Worm (Caenorhabditis elegans): ENCODE data around the gene mrg-1.

mrg-1 gene

DNA sequence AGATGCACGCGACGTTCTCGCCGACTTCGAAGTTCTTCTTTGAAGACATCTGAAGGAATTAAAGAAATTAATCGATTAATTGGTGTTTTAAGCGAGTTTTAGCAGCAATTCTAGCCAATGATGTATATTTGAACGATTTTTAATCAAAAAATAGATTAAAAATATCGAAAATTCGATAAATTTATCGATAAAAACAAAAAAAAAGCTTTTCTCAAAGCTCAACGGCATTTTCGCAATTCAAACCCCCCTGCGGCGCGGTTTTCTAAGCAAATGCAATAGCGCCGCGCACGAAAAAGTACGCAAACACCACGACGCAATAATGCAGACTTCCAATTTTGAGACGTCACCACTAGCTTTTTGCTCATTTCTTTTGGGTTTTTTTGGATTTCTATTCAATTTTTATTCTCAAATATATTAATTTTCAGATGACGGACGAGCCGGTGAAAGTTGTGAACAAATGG lies at the start of gene mrg-1, which contains the start of gene spcs-2:
TSS of gene mrg-1 (minus strand) at position 51 of the 461 bp plus-strand sequence.
TSS of gene spcs-2 (plus strand) at position 426 of the 461 bp plus-strand sequence.
- TF ChIP-seq ctbp-1 (GFP tag; IDR thresholded peaks at IDR 0.05), result peak; percentile 75
- TF ChIP-seq F26F4.8 (GFP tag; conservative IDR thresholded peaks at IDR 0.05), result no peak
- no peak for TF ChIP-seq ama-1 (optimal IDR thresholded peaks at IDR 0.05)
- TF ChIP-seq zip-2 (tag; optimal IDR thresholded peaks at IDR 0.05), result peak; percentile 56
- peak; percentile 74 for TF ChIP-seq nhr-6 (tag; optimal IDR thresholded peaks at IDR 0.05)
- TF ChIP-seq fkh-10 (GFP tag; optimal IDR thresholded peaks at IDR 0.05), result peak; percentile 74
- TF ChIP-seq ztf-7 (tag; optimal IDR thresholded peaks at IDR 0.05), result peak; percentile 44
- peak; percentile 88 for TF ChIP-seq arid-1 (GFP tag; conservative IDR thresholded peaks at IDR 0.05)
- no peak for TF ChIP-seq skn-1 (tag; optimal IDR thresholded peaks at IDR 0.05)
- TF ChIP-seq mxl-2 (GFP tag; conservative IDR thresholded peaks at IDR 0.05), result no peak
- TF ChIP-seq daf-12 (tag; optimal IDR thresholded peaks at IDR 0.05), result no peak
- TF ChIP-seq lin-38 (GFP tag; IDR thresholded peaks at IDR 0.05), result peak; percentile 88
- TF ChIP-seq duxl-1 (tag; optimal IDR thresholded peaks at IDR 0.05; ENCODE audit: poor library complexity), result peak; percentile 75
- peak; percentile 73 for TF ChIP-seq dmd-9 (GFP tag; IDR thresholded peaks at IDR 0.05)
- no peak for TF ChIP-seq set-16 (GFP tag; IDR thresholded peaks at IDR 0.05)
- peak in 1 of 2 experiments; percentile 72 for TF ChIP-seq hif-1 (tag; optimal IDR thresholded peaks at IDR 0.05)
- TF ChIP-seq lin-1 (GFP tag; IDR thresholded peaks at IDR 0.05), result peak; percentile 37; the same call in 1 of the 2 replicates
- peak; percentile 45 for TF ChIP-seq ces-1 (GFP tag; optimal IDR thresholded peaks at IDR 0.05)
- peak; percentile 60 for TF ChIP-seq F49E8.2 (tag; optimal IDR thresholded peaks at IDR 0.05; ENCODE audit: borderline replicate concordance)
- peak; percentile 47 for TF ChIP-seq ceh-28 (tag; optimal IDR thresholded peaks at IDR 0.05)
- TF ChIP-seq nhr-111 (GFP tag; optimal IDR thresholded peaks at IDR 0.05), result no peak
- 0 out of 2 replicates have a peak, but pooled peaks have one; percentile 35 for TF ChIP-seq zfp-3 (GFP tag; conservative IDR thresholded peaks at IDR 0.05)
- 0 out of 2 replicates have a peak, but pooled peaks have one; percentile 52 for TF ChIP-seq lim-7 (GFP tag; IDR thresholded peaks at IDR 0.05)
- 0 out of 2 replicates have a peak, but pooled peaks have one; percentile 25 for TF ChIP-seq snpc-1.2 (GFP tag; IDR thresholded peaks at IDR 0.05)
- no peak for TF ChIP-seq tra-1 (GFP tag; IDR thresholded peaks at IDR 0.05)
- 0 out of 2 replicates have a peak, but pooled peaks have one; percentile 42 for TF ChIP-seq ceh-44 (GFP tag; IDR thresholded peaks at IDR 0.05)
- TF ChIP-seq hmg-1.1 (GFP tag; IDR thresholded peaks at IDR 0.05), result peak; percentile 83
- TF ChIP-seq tag-97 (GFP tag; IDR thresholded peaks at IDR 0.05), result no peak
- TF ChIP-seq F37D6.2 (tag; optimal IDR thresholded peaks at IDR 0.05), result peak; percentile 71
- TF ChIP-seq nhr-25 (tag; optimal IDR thresholded peaks at IDR 0.05; ENCODE audit: borderline replicate concordance, insufficient read depth), result no peak
- TF ChIP-seq ceh-20 (GFP tag; IDR thresholded peaks at IDR 0.05), result peak; percentile 74
- peak; percentile 61 for TF ChIP-seq nhr-77 (tag; optimal IDR thresholded peaks at IDR 0.05)
- TF ChIP-seq madf-9 (GFP tag; conservative IDR thresholded peaks at IDR 0.05), result peak; percentile 64
- TF ChIP-seq hlh-30 (tag; optimal IDR thresholded peaks at IDR 0.05; ENCODE audit: insufficient read depth), result peak; percentile 77
- peak; percentile 32; the same call in 1 of the 2 replicates for TF ChIP-seq php-3 (GFP tag; IDR thresholded peaks at IDR 0.05)
- no peak for TF ChIP-seq mdt-29 (GFP tag; IDR thresholded peaks at IDR 0.05)
- TF ChIP-seq saeg-2 (GFP tag; IDR thresholded peaks at IDR 0.05), result no peak
- TF ChIP-seq ZK546.5 (tag; optimal IDR thresholded peaks at IDR 0.05), result no peak
- peak; percentile 79 for TF ChIP-seq vab-7 (GFP tag; IDR thresholded peaks at IDR 0.05)
- TF ChIP-seq zip-11 (GFP tag; IDR thresholded peaks at IDR 0.05), result no peak
- peak; percentile 93 for TF ChIP-seq unc-130 (GFP tag; optimal IDR thresholded peaks at IDR 0.05)
- TF ChIP-seq lsy-2 (tag; optimal IDR thresholded peaks at IDR 0.05), result peak; percentile 75 to 94
- TF ChIP-seq pha-4 (GFP tag; IDR thresholded peaks at IDR 0.05), result peak; percentile 84
- peak; percentile 29 for TF ChIP-seq pha-4 (tag; optimal IDR thresholded peaks at IDR 0.05)
- TF ChIP-seq nhr-28 (tag; optimal IDR thresholded peaks at IDR 0.05), result peak; percentile 51
- no peak for TF ChIP-seq unc-39 (tag; optimal IDR thresholded peaks at IDR 0.05)
- peak; percentile 88 for TF ChIP-seq dpl-1 (GFP tag; optimal IDR thresholded peaks at IDR 0.05)
- TF ChIP-seq spr-3 (GFP tag; optimal IDR thresholded peaks at IDR 0.05), result peak; percentile 35
- no peak for TF ChIP-seq lir-3 (tag; optimal IDR thresholded peaks at IDR 0.05)
- no peak for TF ChIP-seq T20F7.1 (GFP tag; optimal IDR thresholded peaks at IDR 0.05)
